Worm (Caenorhabditis elegans) whole organism, mixed stage, embryonic: ENCODE results near the gene unc-64.

Experiments
- ces-1 ChIP-seq: fragments of 150-350 bp; optimal IDR thresholded peaks from 2 replicates; lab custom pipeline; 2014; ENCODE audit warnings: missing biosample characterization, missing genetic modification reagents, missing genetic modification characterization
- nhr-12 ChIP-seq: fragments of 150-350 bp; optimal IDR thresholded peaks from 2 replicates; lab custom pipeline; 2014; ENCODE audit warnings: missing biosample characterization, missing genetic modification characterization
- snpc-4 ChIP-seq: fragments of 150-350 bp; optimal IDR thresholded peaks from 2 replicates; lab custom pipeline; 2014; ENCODE audit warnings: missing biosample characterization, missing genetic modification characterization

DNA sequence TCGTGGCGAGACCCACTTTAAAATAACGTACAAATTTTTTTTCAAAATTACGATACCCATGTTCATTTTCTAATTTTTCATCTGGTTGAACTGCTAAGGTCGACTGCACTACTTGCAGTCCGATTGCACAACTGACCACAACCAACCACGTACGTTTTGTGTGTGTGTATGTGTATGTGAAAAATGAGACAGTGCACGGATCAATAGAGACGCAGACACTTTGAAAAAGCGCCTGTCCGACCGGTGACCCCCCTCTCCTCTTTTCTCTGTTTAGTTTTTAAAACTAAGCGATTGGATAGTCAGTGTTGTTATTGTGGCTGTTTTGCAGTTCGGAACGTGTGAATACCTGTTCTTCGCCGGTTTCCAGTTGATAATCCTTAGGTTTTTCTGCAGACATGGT lies 18.3 kb upstream of the unc-64 start:
- TF ChIP-seq ces-1 (GFP tag; lab: Kevin White, UChicago): no peak
- TF ChIP-seq snpc-4 (tag; lab: Kevin White, UChicago): no peak
- no peak for TF ChIP-seq nhr-12 (tag; lab: Kevin White, UChicago)
